Fruit fly (Drosophila melanogaster) whole organism, wandering third instar larva: Measurements from ENCODE around the gene CG8543.

ENCODE experiments used
- CrebA ChIP-seq: fragments of 200-800 bp; sonication (Bioruptor generic); optimal IDR thresholded peaks from 2 replicates; lab custom pipeline; 2016; ENCODE audit warnings: missing biosample characterization, mild to moderate bottlenecking, missing genetic modification characterization, borderline replicate concordance
- GATAd ChIP-seq: sonication (Bioruptor generic); optimal IDR thresholded peaks from 2 replicates; lab custom pipeline; 2016; ENCODE audit warnings: missing biosample characterization, missing genetic modification characterization
- OdsH ChIP-seq: fragments of 200-800 bp; sonication (Bioruptor generic); optimal IDR thresholded peaks from 2 replicates; lab custom pipeline; 2016; ENCODE audit warnings: missing biosample characterization, mild to moderate bottlenecking, missing genetic modification characterization
- foxo ChIP-seq, 2 experiments: fragments of 200-800 bp; sonication (Bioruptor generic); optimal IDR thresholded peaks; 2 replicates in 1 of 2; 3 replicates in 1 of 2; lab custom pipeline; 2016 to 2017; ENCODE audit warnings: missing biosample characterization in 2 of 2, missing genetic modification characterization in 2 of 2
- h ChIP-seq: fragments of 200-800 bp; sonication (Bioruptor generic); optimal IDR thresholded peaks from 3 replicates; lab custom pipeline; 2016; ENCODE audit warnings: missing biosample characterization, mild to moderate bottlenecking, missing genetic modification characterization
- pan ChIP-seq: fragments of >200 bp; optimal IDR thresholded peaks from 2 replicates; lab custom pipeline; 2017

- TF ChIP-seq foxo (GFP tag; optimal IDR thresholded peaks at IDR 0.05; lab: Kevin White, UChicago) (no peak), OdsH (GFP tag; lab: Kevin White, UChicago) (no peak), CrebA (GFP tag; lab: Kevin White, UChicago) (no peak), h (GFP tag; lab: Kevin White, UChicago) (no peak), GATAd (GFP tag; lab: Kevin White, UChicago) (no peak), pan (lab: Kevin White, UChicago) (no peak)
Observed at dm6 chr3L:7450553-7450952, 19.5 kb downstream of the CG8543 start, which contains the start of gene CG33278.
